Fruit fly (Drosophila melanogaster) whole organism, adult: Measurements from ENCODE around the gene ProtB.

Experiments
- CG11617 ChIP-seq: fragments of 200-800 bp; sonication (Bioruptor generic); optimal IDR thresholded peaks from 2 replicates; lab custom pipeline; 2017; ENCODE audit warnings: mild to moderate bottlenecking, missing biosample characterization, missing genetic modification reagents, missing genetic modification characterization
- CG12768 ChIP-seq: fragments of 200-800 bp; sonication (Bioruptor generic); optimal IDR thresholded peaks from 2 replicates; lab custom pipeline; 2017; ENCODE audit warnings: missing biosample characterization, missing genetic modification characterization, mild to moderate bottlenecking, moderate library complexity, missing genetic modification reagents
- CG14711 ChIP-seq: fragments of 200-800 bp; sonication (Bioruptor generic); optimal IDR thresholded peaks from 2 replicates; lab custom pipeline; 2018; ENCODE audit warnings: missing biosample characterization, mild to moderate bottlenecking, missing genetic modification characterization, moderate library complexity
- CG7045 ChIP-seq: fragments of 200-800 bp; sonication (Bioruptor generic); optimal IDR thresholded peaks from 2 replicates; lab custom pipeline; 2017; ENCODE audit warnings: missing biosample characterization, mild to moderate bottlenecking, missing genetic modification characterization
- CG7101 ChIP-seq: fragments of 200-800 bp; sonication (Bioruptor generic); optimal IDR thresholded peaks from 2 replicates; lab custom pipeline; 2018; ENCODE audit warnings: missing biosample characterization, mild to moderate bottlenecking, missing genetic modification characterization, moderate library complexity
- Clk ChIP-seq: fragments of 200-800 bp; sonication (Bioruptor generic); optimal IDR thresholded peaks from 2 replicates; lab custom pipeline; 2017; ENCODE audit warnings: missing biosample characterization, missing genetic modification characterization
- cic ChIP-seq: fragments of 200-800 bp; sonication (Bioruptor generic); optimal IDR thresholded peaks from 2 replicates; lab custom pipeline; 2017; ENCODE audit warnings: missing biosample characterization, mild to moderate bottlenecking, missing genetic modification characterization, moderate library complexity
- kay ChIP-seq: fragments of 200-800 bp; sonication (Bioruptor generic); peaks from one replicate; lab custom pipeline; 2016; ENCODE audit warnings: missing biosample characterization, missing genetic modification characterization, borderline replicate concordance
- pad ChIP-seq: fragments of 200-800 bp; sonication (Bioruptor generic); optimal IDR thresholded peaks from 3 replicates; lab custom pipeline; 2017; ENCODE audit warnings: missing biosample characterization, missing genetic modification characterization, mild to moderate bottlenecking, moderate library complexity, missing genetic modification reagents

DNA sequence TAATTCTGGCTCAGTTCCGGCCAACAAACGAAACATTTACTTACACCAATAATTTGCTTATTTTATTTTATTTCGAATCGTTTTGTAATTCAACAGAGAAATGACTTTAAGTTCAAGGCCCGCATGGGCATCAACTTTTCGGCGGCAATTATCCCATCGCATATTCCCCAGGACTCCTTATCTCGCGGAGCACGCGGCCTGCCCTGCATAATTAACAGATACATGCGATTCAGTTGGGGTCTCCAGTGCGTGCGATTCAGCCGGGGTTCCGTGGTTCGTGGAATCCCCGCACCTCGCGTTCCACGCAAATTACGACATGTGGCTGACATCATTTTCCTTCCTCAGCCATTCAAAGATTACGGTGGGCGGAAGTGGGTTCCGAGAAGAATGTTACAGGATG is 11.6 kb downstream of the ProtB start, which contains the start of gene CG4480:
- TF ChIP-seq CG11617 (GFP tag; lab: Kevin White, UChicago) (no peak), pad (GFP tag; lab: Kevin White, UChicago) (no peak), CG7045 (GFP tag; lab: Kevin White, UChicago) (no peak), cic (GFP tag; lab: Kevin White, UChicago) (no peak), kay (GFP tag; lab: Kevin White, UChicago) (no peak), CG12768 (GFP tag; lab: Kevin White, UChicago) (no peak), CG7101 (no peak), CG14711 (tag; lab: Kevin White, UChicago) (no peak), Clk (GFP tag; lab: Kevin White, UChicago) (no peak)
